Worm (Caenorhabditis elegans): ENCODE data around the gene F56C4.1.

The F56C4.1 gene

DNA sequence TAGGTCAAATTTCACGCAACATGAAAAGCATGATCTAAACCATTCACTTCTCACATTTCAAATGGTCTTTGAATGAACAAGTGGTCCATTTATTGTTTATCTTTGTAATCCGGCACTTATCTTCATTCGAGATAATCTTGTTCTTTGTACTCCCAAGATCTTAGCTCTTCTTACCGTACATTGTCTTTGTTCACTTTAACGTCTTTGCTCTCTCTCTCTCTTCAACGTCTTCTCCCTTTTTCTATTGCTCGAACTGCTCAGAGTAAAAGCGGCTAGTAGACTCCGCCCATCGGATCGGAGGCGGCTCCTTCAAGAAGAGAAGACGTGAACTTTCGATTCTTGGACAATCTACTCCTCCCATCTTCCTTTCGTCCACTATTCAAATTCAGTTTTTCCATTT, at the start of gene F56C4.1:
F56C4.1 (plus strand) TSS at position 301 of the 400 bp plus-strand sequence.
- TF ChIP-seq aly-2 (tag; optimal IDR thresholded peaks at IDR 0.05) = no peak
- TF ChIP-seq elt-3 (tag; optimal IDR thresholded peaks at IDR 0.05) = no peak
- TF ChIP-seq lin-13 (GFP tag; optimal IDR thresholded peaks at IDR 0.05) = no peak
- TF ChIP-seq fos-1 (tag; optimal IDR thresholded peaks at IDR 0.05) = no peak
- no peak for TF ChIP-seq grh-1 (GFP tag; IDR thresholded peaks at IDR 0.05)
- TF ChIP-seq fkh-10 (GFP tag; optimal IDR thresholded peaks at IDR 0.05) = no peak
- no peak for TF ChIP-seq hlh-4 (tag; optimal IDR thresholded peaks at IDR 0.05)
- no peak for TF ChIP-seq pag-3 (tag; optimal IDR thresholded peaks at IDR 0.05; ENCODE audit: borderline replicate concordance, insufficient read depth)
- no peak for TF ChIP-seq snu-23 (GFP tag; optimal IDR thresholded peaks at IDR 0.05)
- TF ChIP-seq nhr-85 (tag) = no peak
- no peak for TF ChIP-seq unc-30 (tag; optimal IDR thresholded peaks at IDR 0.05)
- TF ChIP-seq skn-1 (tag; optimal IDR thresholded peaks at IDR 0.05) = no peak
- TF ChIP-seq C04F5.9 (tag; optimal IDR thresholded peaks at IDR 0.05) = no peak

DNA sequence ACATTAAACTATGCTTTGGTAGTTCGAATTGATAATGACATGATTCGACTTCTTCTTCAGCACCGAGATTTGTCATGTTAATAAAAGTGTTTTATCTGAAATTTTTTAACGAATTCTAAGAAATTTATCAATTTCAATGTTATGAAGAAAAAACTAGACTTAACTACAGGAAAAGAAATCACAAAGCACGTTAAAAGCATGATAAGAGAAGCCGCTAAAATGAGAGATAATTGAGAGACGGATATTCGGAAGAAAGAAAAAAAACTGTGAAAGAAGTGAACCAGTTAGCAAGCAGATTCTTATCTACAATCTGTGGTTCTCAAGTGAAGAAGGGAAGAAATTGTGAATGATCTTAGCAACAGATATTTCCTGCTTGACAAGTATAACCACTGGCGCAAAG, 47.7 kb upstream of the F56C4.1 start, which contains the start of gene C43F9.4:
C43F9.4 (minus strand) TSS at position 101 of the 400 bp plus-strand sequence.
- TF ChIP-seq nhr-85 (tag) = no peak
- no peak for TF ChIP-seq dsc-1 (tag; optimal IDR thresholded peaks at IDR 0.05)
- no peak for TF ChIP-seq ceh-63 (GFP tag; optimal IDR thresholded peaks at IDR 0.05)
- TF ChIP-seq hlh-17 (GFP tag; optimal IDR thresholded peaks at IDR 0.05; ENCODE audit: borderline replicate concordance) = no peak
- no peak for TF ChIP-seq lin-15B (tag; optimal IDR thresholded peaks at IDR 0.05)
- TF ChIP-seq lsy-2 (tag; optimal IDR thresholded peaks at IDR 0.05) = no peak
- no peak for TF ChIP-seq unc-30 (tag; optimal IDR thresholded peaks at IDR 0.05)
- no peak for TF ChIP-seq ama-1 (optimal IDR thresholded peaks at IDR 0.05)
- no peak for TF ChIP-seq fkh-8 (tag; optimal IDR thresholded peaks at IDR 0.05)
- no peak for TF ChIP-seq fkh-10 (GFP tag; optimal IDR thresholded peaks at IDR 0.05)
- TF ChIP-seq nhr-71 (tag; optimal IDR thresholded peaks at IDR 0.05) = no peak
- TF ChIP-seq pag-3 (tag; optimal IDR thresholded peaks at IDR 0.05; ENCODE audit: borderline replicate concordance, insufficient read depth) = no peak
- no peak for TF ChIP-seq Y116A8C.19 (tag; optimal IDR thresholded peaks at IDR 0.05; ENCODE audit: borderline replicate concordance)
- no peak for TF ChIP-seq skn-1 (tag; optimal IDR thresholded peaks at IDR 0.05)

DNA sequence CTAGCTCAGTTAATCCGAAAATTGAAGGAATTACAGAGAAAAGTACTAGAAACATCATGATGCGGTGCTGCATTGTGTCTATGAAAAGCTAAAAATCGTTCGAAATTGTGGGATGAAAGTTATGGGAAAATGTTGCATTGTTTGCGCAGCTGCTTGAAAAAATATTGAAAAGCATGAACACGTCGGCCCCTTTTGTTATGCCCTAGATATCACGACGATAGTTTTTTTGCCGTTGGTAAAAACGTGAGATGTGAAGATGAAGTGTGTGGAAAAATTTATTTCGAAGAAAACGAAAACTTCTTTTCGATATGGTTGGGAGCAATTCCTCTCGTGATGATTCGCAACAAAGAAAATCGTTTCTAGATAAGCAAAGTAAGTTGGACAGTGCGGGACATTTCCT, 46.1 kb upstream of the F56C4.1 start, which contains the start of the genes C43F9.5 and nkb-2:
C43F9.5 (minus strand) TSS at position 101 of the 400 bp plus-strand sequence.
nkb-2 (plus strand) TSS at position 277 of the 400 bp plus-strand sequence.
- TF ChIP-seq C04F5.9 (tag; optimal IDR thresholded peaks at IDR 0.05) = no peak
- no peak for TF ChIP-seq efl-3 (GFP tag; optimal IDR thresholded peaks at IDR 0.05)
- no peak for TF ChIP-seq ceh-82 (tag; optimal IDR thresholded peaks at IDR 0.05)
- TF ChIP-seq pag-3 (tag; optimal IDR thresholded peaks at IDR 0.05; ENCODE audit: borderline replicate concordance, insufficient read depth) = no peak
- no peak for TF ChIP-seq hpl-2 (GFP tag; optimal IDR thresholded peaks at IDR 0.05)
- TF ChIP-seq nhr-237 (tag; optimal IDR thresholded peaks at IDR 0.05) = no peak
- TF ChIP-seq lsy-2 (tag; optimal IDR thresholded peaks at IDR 0.05) = no peak
- no peak for TF ChIP-seq egl-13 (tag; optimal IDR thresholded peaks at IDR 0.05)
- TF ChIP-seq lin-35 (GFP tag; optimal IDR thresholded peaks at IDR 0.05) = no peak
- no peak for TF ChIP-seq xbp-1 (tag; optimal IDR thresholded peaks at IDR 0.05)
- no peak for TF ChIP-seq egl-27 (tag; optimal IDR thresholded peaks at IDR 0.05)
- TF ChIP-seq zag-1 (tag; optimal IDR thresholded peaks at IDR 0.05) = no peak

DNA sequence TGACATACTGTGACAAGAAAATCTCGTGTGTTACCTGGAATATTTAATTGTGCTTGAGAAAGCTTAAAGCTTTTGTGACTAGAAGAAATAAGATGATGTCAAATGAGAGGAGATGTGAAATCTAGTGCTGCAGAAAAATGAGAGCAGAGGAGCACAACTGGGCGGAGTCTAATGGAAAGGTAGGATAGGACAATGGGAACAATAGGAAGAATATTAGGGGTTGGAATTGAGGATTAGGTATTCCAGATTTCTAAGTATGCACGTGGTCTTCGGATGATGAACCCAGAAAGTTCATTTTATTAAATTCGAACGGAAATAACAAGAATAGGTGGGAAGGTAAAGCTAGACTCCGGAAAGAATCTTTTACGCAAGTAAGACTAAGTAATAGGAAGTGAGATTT, 43.2 kb upstream of the F56C4.1 start, which contains the start of gene C43F9.7:
C43F9.7 (minus strand) TSS at position 101 of the 400 bp plus-strand sequence.
- no peak for TF ChIP-seq nhr-77 (tag; optimal IDR thresholded peaks at IDR 0.05)
- peak; percentile 24 for TF ChIP-seq dsc-1 (tag; optimal IDR thresholded peaks at IDR 0.05)

DNA sequence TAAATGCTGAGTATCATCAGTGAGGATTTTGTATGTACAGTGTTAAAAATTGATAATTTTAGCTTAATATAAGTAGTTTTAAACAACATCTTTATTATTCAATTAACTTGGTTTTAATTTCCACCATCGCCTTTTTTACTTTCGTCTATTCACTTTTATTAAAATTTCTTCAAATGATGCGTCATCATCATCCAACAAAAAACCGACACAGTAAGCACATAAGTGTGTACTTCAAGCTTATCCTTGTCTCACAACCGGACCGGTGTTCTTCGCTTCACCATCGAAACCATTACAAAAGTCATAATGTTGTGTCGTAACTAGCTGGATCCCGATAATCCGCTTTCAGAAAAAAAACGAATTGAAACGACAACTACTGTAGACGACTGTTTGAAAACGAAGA, 40.2 kb upstream of the F56C4.1 start, which contains the start of gene C43F9.11:
C43F9.11 (plus strand) TSS at position 301 of the 400 bp plus-strand sequence.
- TF ChIP-seq ztf-4 (tag; optimal IDR thresholded peaks at IDR 0.05) (no peak), ceh-82 (tag; optimal IDR thresholded peaks at IDR 0.05) (no peak), sox-4 (tag; optimal IDR thresholded peaks at IDR 0.05) (no peak), mdl-1 (tag; optimal IDR thresholded peaks at IDR 0.05) (no peak), ama-1 (optimal IDR thresholded peaks at IDR 0.05) (no peak), nhr-20 (tag; optimal IDR thresholded peaks at IDR 0.05) (no peak), fos-1 (tag; optimal IDR thresholded peaks at IDR 0.05) (no peak), nhr-47 (tag; optimal IDR thresholded peaks at IDR 0.05) (no peak), nhr-84 (tag; optimal IDR thresholded peaks at IDR 0.05) (no peak), zip-4 (GFP tag; optimal IDR thresholded peaks at IDR 0.05) (no peak), mep-1 (tag; optimal IDR thresholded peaks at IDR 0.05) (no peak), nhr-76 (tag; optimal IDR thresholded peaks at IDR 0.05) (no peak)

All from whole organism, L1 larva.